Worm (Caenorhabditis elegans) whole organism, L4/young adult: ENCODE data around the gene T23B5.3.

ENCODE experiments used
- W03F9.2 ChIP-seq: fragments of 150-350 bp; optimal IDR thresholded peaks from 2 replicates; lab custom pipeline; 2014; ENCODE audit warnings: missing biosample characterization, missing genetic modification characterization
- dao-5 ChIP-seq: sonication (generic microtip); optimal IDR thresholded peaks from 2 replicates; lab custom pipeline; 2016; ENCODE audit warnings: missing genotype, missing genetic modification characterization, moderate library complexity, missing compliant biosample characterization
- him-1 ChIP-seq: sonication (generic microtip); optimal IDR thresholded peaks from 2 replicates; lab custom pipeline; 2016; ENCODE audit warnings: missing genotype, missing genetic modification reagents, missing genetic modification characterization, missing compliant biosample characterization

- TF ChIP-seq him-1 (tag; lab: Kevin White, UChicago) (no peak), dao-5 (tag; lab: Kevin White, UChicago) (no peak), W03F9.2 (no peak)
These were observed 15.3 kb downstream of the T23B5.3 start, which contains the start of gene C27D8.4 for ce11 chrIV:12703811-12704210.
